Fruit fly (Drosophila melanogaster) whole organism, adult: ENCODE results near the gene CG4278.
A peak's percentile ranks its signal among the peaks of the same experiment; 100 is the strongest.

Experiments used
- CG11617 ChIP-seq: fragments of 200-800 bp; sonication (Bioruptor generic); optimal IDR thresholded peaks from 2 replicates; lab custom pipeline; 2017; ENCODE audit warnings: mild to moderate bottlenecking, missing biosample characterization, missing genetic modification reagents, missing genetic modification characterization
- CG12768 ChIP-seq: fragments of 200-800 bp; sonication (Bioruptor generic); optimal IDR thresholded peaks from 2 replicates; lab custom pipeline; 2017; ENCODE audit warnings: missing biosample characterization, missing genetic modification characterization, mild to moderate bottlenecking, moderate library complexity, missing genetic modification reagents
- CG14711 ChIP-seq: fragments of 200-800 bp; sonication (Bioruptor generic); optimal IDR thresholded peaks from 2 replicates; lab custom pipeline; 2018; ENCODE audit warnings: missing biosample characterization, mild to moderate bottlenecking, missing genetic modification characterization, moderate library complexity
- CG1620 ChIP-seq: fragments of 200-800 bp; sonication (Bioruptor generic); optimal IDR thresholded peaks from 2 replicates; lab custom pipeline; 2016; ENCODE audit warnings: missing biosample characterization, missing genetic modification characterization
- CG33017 ChIP-seq: fragments of 200-800 bp; sonication (Bioruptor generic); optimal IDR thresholded peaks from 2 replicates; lab custom pipeline; 2018; ENCODE audit warnings: missing biosample characterization, mild to moderate bottlenecking, missing genetic modification characterization, moderate library complexity
- CG5204 ChIP-seq: fragments of 200-800 bp; sonication (Bioruptor generic); optimal IDR thresholded peaks from 2 replicates; lab custom pipeline; 2016; ENCODE audit warnings: missing biosample characterization, missing genetic modification characterization
- CG7045 ChIP-seq: fragments of 200-800 bp; sonication (Bioruptor generic); optimal IDR thresholded peaks from 2 replicates; lab custom pipeline; 2017; ENCODE audit warnings: missing biosample characterization, mild to moderate bottlenecking, missing genetic modification characterization
- CG7101 ChIP-seq: fragments of 200-800 bp; sonication (Bioruptor generic); optimal IDR thresholded peaks from 2 replicates; lab custom pipeline; 2018; ENCODE audit warnings: missing biosample characterization, mild to moderate bottlenecking, missing genetic modification characterization, moderate library complexity
- Clk ChIP-seq: fragments of 200-800 bp; sonication (Bioruptor generic); optimal IDR thresholded peaks from 2 replicates; lab custom pipeline; 2017; ENCODE audit warnings: missing biosample characterization, missing genetic modification characterization
- Crg-1 ChIP-seq: fragments of 200-800 bp; sonication (Bioruptor generic); optimal IDR thresholded peaks from 2 replicates; lab custom pipeline; 2016; ENCODE audit warnings: missing biosample characterization, missing genetic modification characterization
- Hr96 ChIP-seq: fragments of 200-800 bp; sonication (Bioruptor generic); optimal IDR thresholded peaks from 2 replicates; lab custom pipeline; 2016; ENCODE audit warnings: missing biosample characterization, missing genetic modification characterization
- Mnt ChIP-seq: fragments of 200-800 bp; sonication (Bioruptor generic); optimal IDR thresholded peaks from 2 replicates; lab custom pipeline; 2016; ENCODE audit warnings: missing biosample characterization, mild to moderate bottlenecking, missing genetic modification characterization
- bab1 ChIP-seq: fragments of 200-800 bp; sonication (Bioruptor generic); optimal IDR thresholded peaks from 3 replicates; lab custom pipeline; 2019; ENCODE audit warnings: missing biosample characterization, mild to moderate bottlenecking, missing genetic modification characterization, moderate library complexity
- cic ChIP-seq: fragments of 200-800 bp; sonication (Bioruptor generic); optimal IDR thresholded peaks from 2 replicates; lab custom pipeline; 2017; ENCODE audit warnings: missing biosample characterization, mild to moderate bottlenecking, missing genetic modification characterization, moderate library complexity
- cnc ChIP-seq, 2 experiments: fragments of >200 bp; optimal IDR thresholded peaks; 2 replicates each; lab custom pipeline; 2017
- kay ChIP-seq: fragments of 200-800 bp; sonication (Bioruptor generic); peaks from one replicate; lab custom pipeline; 2016; ENCODE audit warnings: missing biosample characterization, missing genetic modification characterization, borderline replicate concordance
- ovo ChIP-seq: fragments of 200-800 bp; sonication (Bioruptor generic); optimal IDR thresholded peaks from 2 replicates; lab custom pipeline; 2016; ENCODE audit warnings: missing biosample characterization, missing genetic modification characterization
- pad ChIP-seq: fragments of 200-800 bp; sonication (Bioruptor generic); optimal IDR thresholded peaks from 3 replicates; lab custom pipeline; 2017; ENCODE audit warnings: missing biosample characterization, missing genetic modification characterization, mild to moderate bottlenecking, moderate library complexity, missing genetic modification reagents
- tj ChIP-seq: fragments of 200-800 bp; sonication (Bioruptor generic); optimal IDR thresholded peaks from 3 replicates; lab custom pipeline; 2017; ENCODE audit warnings: missing biosample characterization, mild to moderate bottlenecking, missing genetic modification characterization, moderate library complexity
- toe ChIP-seq: fragments of 200-800 bp; sonication (Bioruptor generic); optimal IDR thresholded peaks from 2 replicates; lab custom pipeline; 2016; ENCODE audit warnings: missing biosample characterization, missing genetic modification characterization

CG4278 gene

DNA sequence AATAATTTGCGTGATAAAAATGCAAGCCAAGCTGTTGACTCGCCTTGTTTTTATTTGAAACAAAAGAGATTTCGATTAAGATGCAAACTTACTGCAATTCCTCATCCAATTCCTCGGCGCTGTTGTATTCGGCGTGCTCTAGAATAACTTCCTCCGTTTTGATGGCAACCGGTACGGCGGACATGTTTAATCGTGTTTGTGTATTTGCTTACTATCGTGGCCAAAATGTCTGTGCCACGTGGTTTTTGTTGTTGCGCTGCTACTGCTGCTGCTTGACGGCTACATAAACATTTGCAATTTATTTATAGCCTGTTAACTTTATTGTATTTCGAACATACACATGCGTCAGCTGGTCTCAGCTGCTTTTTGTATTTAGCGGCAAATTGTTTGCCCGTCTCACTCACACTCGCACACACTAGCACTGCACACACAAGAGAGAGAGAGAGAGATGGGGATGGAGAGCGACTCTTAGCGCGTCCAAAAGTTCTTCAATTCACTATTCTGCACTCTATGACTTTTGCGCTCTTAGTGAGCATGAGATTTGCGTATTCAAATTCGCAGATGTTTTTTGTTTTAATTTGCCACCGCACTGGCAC is 39.8 kb upstream of the CG4278 start:
- TF ChIP-seq Mnt (GFP tag; lab: Kevin White, UChicago) (no peak), pad (GFP tag; lab: Kevin White, UChicago) (no peak), tj (GFP tag; lab: Kevin White, UChicago) (no peak), CG11617 (GFP tag; lab: Kevin White, UChicago) (no peak), CG7045 (no peak), CG12768 (GFP tag; lab: Kevin White, UChicago) (no peak), CG14711 (tag; lab: Kevin White, UChicago) (no peak), toe (GFP tag; lab: Kevin White, UChicago) (no peak)

DNA sequence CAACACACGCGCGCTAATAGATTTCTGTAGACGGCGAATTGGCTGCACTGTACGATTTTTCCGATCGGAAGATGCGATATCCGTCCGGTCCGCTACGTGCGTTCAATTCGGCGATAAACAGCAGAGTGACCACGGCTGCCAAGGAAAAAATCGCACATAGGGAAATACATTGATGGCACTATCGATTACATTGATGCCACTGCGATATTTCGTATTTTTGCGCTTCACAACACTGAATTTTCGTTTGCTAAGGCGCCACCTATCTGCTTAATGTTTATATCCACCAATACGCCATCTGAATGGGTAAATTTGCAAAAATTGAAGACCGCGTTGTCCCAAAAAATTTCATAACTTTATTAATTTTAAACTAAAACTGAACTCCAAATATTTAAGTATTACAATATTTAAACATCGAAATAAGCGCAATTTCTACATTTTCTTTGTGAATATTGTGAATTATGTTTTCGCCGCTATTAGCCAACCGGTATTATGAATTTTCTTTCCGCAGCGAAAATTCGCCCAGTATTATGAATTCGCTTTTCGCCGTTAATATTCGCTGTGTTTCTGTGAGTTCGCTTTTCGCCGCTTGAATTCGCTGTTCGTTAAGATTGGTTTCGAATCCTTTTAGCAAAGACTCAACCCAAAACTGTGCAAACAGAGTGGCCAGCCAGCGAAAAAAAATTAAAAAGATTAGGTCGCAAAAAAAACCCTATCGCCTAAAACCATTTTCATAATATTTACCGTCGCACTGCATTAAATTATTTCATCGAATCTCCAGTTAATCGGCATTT is 39.1 kb upstream of the CG4278 start, which contains the start of the genes crp and pkaap:
Gene crp, minus strand, starts transcription at position 129 of the 791 bp plus-strand sequence.
Gene pkaap, plus strand, starts transcription at position 689 of the 791 bp plus-strand sequence.
- peak; percentile 82 for TF ChIP-seq cic (GFP tag; lab: Kevin White, UChicago)
- peak; percentile 58 for TF ChIP-seq CG11617 (GFP tag; lab: Kevin White, UChicago)
- peak; percentile 40 for TF ChIP-seq CG33017 (tag; lab: Kevin White, UChicago)
- TF ChIP-seq Hr96 (GFP tag; lab: Kevin White, UChicago): peak; percentile 91
- peak; percentile 77 for TF ChIP-seq CG12768 (GFP tag; lab: Kevin White, UChicago)
- TF ChIP-seq tj (GFP tag; lab: Kevin White, UChicago): peak; percentile 60
- TF ChIP-seq CG5204: no peak
- peak; percentile 94 for TF ChIP-seq Crg-1
- peak; percentile 92 for TF ChIP-seq toe (GFP tag; lab: Kevin White, UChicago)
- TF ChIP-seq CG1620 (GFP tag; lab: Kevin White, UChicago): peak; percentile 96
- TF ChIP-seq CG7101 (tag; lab: Kevin White, UChicago): peak; percentile 73
- TF ChIP-seq Mnt (GFP tag; lab: Kevin White, UChicago): peak; percentile 91
- peak; percentile 97 for TF ChIP-seq kay (GFP tag; lab: Kevin White, UChicago)
- TF ChIP-seq cnc (optimal IDR thresholded peaks at IDR 0.05; lab: Kevin White, UChicago): no peak
- TF ChIP-seq pad (GFP tag; lab: Kevin White, UChicago): peak; percentile 73
- peak; percentile 69 for TF ChIP-seq CG14711 (tag; lab: Kevin White, UChicago)
- peak; percentile 67 for TF ChIP-seq CG7045
- peak; percentile 63 for TF ChIP-seq Clk (GFP tag; lab: Kevin White, UChicago)
- TF ChIP-seq ovo (GFP tag; lab: Kevin White, UChicago): peak; percentile 93
- peak; percentile 64 for TF ChIP-seq bab1 (GFP tag; lab: Kevin White, UChicago)

DNA sequence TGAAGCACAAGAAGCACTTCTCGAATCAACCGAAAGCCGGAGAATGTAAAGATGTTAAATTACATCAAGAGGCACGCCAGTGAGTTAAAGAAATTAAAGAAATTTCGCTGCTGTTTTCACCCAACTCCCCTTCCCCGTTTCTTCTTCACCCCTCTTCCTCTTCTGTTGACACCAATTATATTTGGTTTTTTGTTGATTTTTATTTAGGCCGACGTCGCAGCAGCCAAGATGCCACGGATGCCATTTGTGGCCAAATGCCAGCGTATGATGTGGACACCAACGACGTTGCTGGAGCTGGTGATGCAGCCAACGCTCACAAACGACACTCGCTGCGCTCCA is 38.5 kb upstream of the CG4278 start:
- no peak for TF ChIP-seq CG7101 (tag; lab: Kevin White, UChicago)
- TF ChIP-seq cnc (optimal IDR thresholded peaks at IDR 0.05; lab: Kevin White, UChicago): no peak
- no peak for TF ChIP-seq Hr96 (GFP tag; lab: Kevin White, UChicago)
- no peak for TF ChIP-seq CG14711 (tag; lab: Kevin White, UChicago)
- no peak for TF ChIP-seq ovo (GFP tag; lab: Kevin White, UChicago)
- TF ChIP-seq Crg-1: no peak
- no peak for TF ChIP-seq pad (GFP tag; lab: Kevin White, UChicago)
- no peak for TF ChIP-seq tj (GFP tag; lab: Kevin White, UChicago)
- TF ChIP-seq CG12768 (GFP tag; lab: Kevin White, UChicago): no peak
- no peak for TF ChIP-seq CG5204
- TF ChIP-seq Mnt (GFP tag; lab: Kevin White, UChicago): no peak
- no peak for TF ChIP-seq CG11617 (GFP tag; lab: Kevin White, UChicago)

DNA sequence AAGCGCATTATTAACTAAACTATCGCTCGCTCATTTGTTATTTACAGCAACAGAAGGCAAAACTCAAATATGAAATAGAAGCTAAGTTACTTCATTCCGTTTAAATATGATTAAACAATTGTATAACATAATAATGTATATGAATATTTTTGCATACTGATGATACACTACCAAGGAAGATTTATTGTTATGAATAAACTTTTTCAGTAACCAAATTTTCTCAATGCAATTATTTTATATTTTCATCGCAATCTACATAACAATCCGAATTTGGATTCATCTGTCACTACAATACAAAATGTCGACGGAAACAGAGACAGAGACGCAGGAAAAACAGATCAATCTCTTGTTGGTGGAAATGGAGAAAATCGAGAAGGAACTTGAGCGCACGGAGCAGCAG is 35.9 kb upstream of the CG4278 start, which contains the start of gene CG17329:
Gene CG17329, plus strand, starts transcription at position 301 of the 400 bp plus-strand sequence.
- TF ChIP-seq CG1620 (GFP tag; lab: Kevin White, UChicago) (no peak), cnc (optimal IDR thresholded peaks at IDR 0.05; lab: Kevin White, UChicago) (no peak), pad (GFP tag; lab: Kevin White, UChicago) (no peak), tj (GFP tag; lab: Kevin White, UChicago) (no peak), CG12768 (GFP tag; lab: Kevin White, UChicago) (no peak), ovo (GFP tag; lab: Kevin White, UChicago) (no peak), Crg-1 (no peak), Clk (GFP tag; lab: Kevin White, UChicago) (no peak), CG11617 (GFP tag; lab: Kevin White, UChicago) (no peak), CG5204 (no peak), cic (GFP tag; lab: Kevin White, UChicago) (no peak), kay (GFP tag; lab: Kevin White, UChicago) (no peak), CG33017 (tag; lab: Kevin White, UChicago) (no peak), CG7045 (no peak)

DNA sequence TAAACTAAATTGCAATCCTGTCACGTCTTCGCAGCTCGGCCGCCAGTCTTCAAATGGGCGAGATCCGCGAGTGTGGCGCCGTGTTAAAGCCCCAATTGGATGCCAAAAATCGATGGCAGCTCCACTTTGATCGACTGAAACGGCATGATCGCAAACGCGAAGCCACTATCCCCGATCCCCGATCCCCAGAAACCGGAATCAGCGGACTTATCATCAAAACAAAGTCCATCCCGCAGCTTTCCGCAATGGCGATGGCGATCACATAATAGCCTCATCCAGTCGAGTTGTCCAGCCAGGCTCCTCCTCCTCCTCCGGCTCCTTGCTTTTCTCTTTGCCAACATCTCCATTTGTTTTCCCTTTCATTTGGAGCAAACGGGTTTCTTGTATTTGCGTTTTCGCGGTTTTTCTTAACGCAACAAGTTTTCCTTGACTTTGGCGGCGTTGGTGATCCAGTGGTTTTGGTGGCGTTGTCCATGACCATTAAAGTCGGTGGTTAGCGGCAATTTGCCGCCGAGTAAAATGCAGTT is 33.8 kb upstream of the CG4278 start, which contains the start of gene CG13258:
Gene CG13258, minus strand, starts transcription at position 51 of the 527 bp plus-strand sequence.
- no peak for TF ChIP-seq CG14711 (tag; lab: Kevin White, UChicago)
- no peak for TF ChIP-seq pad (GFP tag; lab: Kevin White, UChicago)
- no peak for TF ChIP-seq CG7101 (tag; lab: Kevin White, UChicago)
- no peak for TF ChIP-seq CG11617 (GFP tag; lab: Kevin White, UChicago)
- no peak for TF ChIP-seq cnc (optimal IDR thresholded peaks at IDR 0.05; lab: Kevin White, UChicago)
- no peak for TF ChIP-seq Crg-1
- TF ChIP-seq CG5204: no peak
- TF ChIP-seq Clk (GFP tag; lab: Kevin White, UChicago): no peak
- no peak for TF ChIP-seq Mnt (GFP tag; lab: Kevin White, UChicago)
